Fruit fly (Drosophila melanogaster) S2 (cell line): ENCODE measurements around the gene ss.

ENCODE experiments used
- CG8478 ChIP-seq: fragments of >200 bp; optimal IDR thresholded peaks from 2 replicates; lab custom pipeline; 2018
- CTCF ChIP-seq, 2 experiments: fragments of >200 bp; optimal IDR thresholded peaks; 2 replicates each; lab custom pipeline; 2018

dm6 chr3R:16446836-16447235 is 43.3 kb upstream of the ss start:
- TF ChIP-seq CTCF (optimal IDR thresholded peaks at IDR 0.05; lab: Kevin White, UChicago): no peak
- TF ChIP-seq CG8478: no peak
